Worm (Caenorhabditis elegans) whole organism, L4 larva: ENCODE measurements around the gene far-4.

ENCODE experiments used
- F37D6.2 ChIP-seq: sonication (generic microtip); optimal IDR thresholded peaks from 2 replicates; lab custom pipeline; 2016; ENCODE audit warnings: mild to moderate bottlenecking, missing genetic modification characterization, missing compliant biosample characterization
- F44E2.7 ChIP-seq: fragments of 200-800 bp; sonication (Bioruptor generic); IDR thresholded peaks from 2 replicates; pipeline ENCODE4 v2.1.2; 2022; ENCODE audit warnings: missing genetic modification characterization, missing compliant biosample characterization
- R02D3.7 ChIP-seq: fragments of 150-350 bp; sonication (generic microtip); optimal IDR thresholded peaks from 3 replicates; lab custom pipeline; 2014; ENCODE audit warnings: missing biosample characterization, missing genetic modification characterization
- T20F7.1 ChIP-seq: fragments of 200-800 bp; sonication (Bioruptor generic); optimal IDR thresholded peaks from 2 replicates; lab custom pipeline; 2018; ENCODE audit warnings: mild to moderate bottlenecking, missing genetic modification characterization, missing compliant biosample characterization
- Y105C5A.15 ChIP-seq: fragments of 200-800 bp; sonication (Bioruptor generic); IDR thresholded peaks from 2 replicates; pipeline ENCODE4 v1.3.6; 2022; ENCODE audit warnings: missing genetic modification characterization, missing compliant biosample characterization
- Y48G9A.11 ChIP-seq: fragments of 200-800 bp; sonication (Bioruptor generic); IDR thresholded peaks from 2 replicates; pipeline ENCODE4 v1.3.6; 2022; ENCODE audit warnings: missing genetic modification reagents, missing genetic modification characterization, missing compliant biosample characterization
- Y5F2A.4 ChIP-seq: fragments of 200-800 bp; sonication (Bioruptor generic); optimal IDR thresholded peaks from 2 replicates; lab custom pipeline; 2018; ENCODE audit warnings: mild to moderate bottlenecking, missing genetic modification characterization, missing compliant biosample characterization
- Y75B8A.6 ChIP-seq: fragments of 200-800 bp; sonication (Bioruptor generic); IDR thresholded peaks from 2 replicates; pipeline ENCODE4 v1.3.6; 2022; ENCODE audit warnings: missing genetic modification reagents, missing genetic modification characterization, missing compliant biosample characterization
- aha-1 ChIP-seq: fragments of 150-350 bp; peaks from one replicate; lab custom pipeline; 2014; ENCODE audit warnings: missing biosample characterization, missing genetic modification characterization
- aly-2 ChIP-seq: sonication (generic microtip); optimal IDR thresholded peaks from 2 replicates; lab custom pipeline; 2018; ENCODE audit warnings: missing biosample characterization, missing genetic modification characterization
- ama-1 ChIP-seq: fragments of 150-350 bp; optimal IDR thresholded peaks from 2 replicates; lab custom pipeline; 2014; ENCODE audit warnings: inconsistent platforms, mixed read lengths
- attf-4 ChIP-seq: sonication (generic microtip); optimal IDR thresholded peaks from 3 replicates; lab custom pipeline; 2017; ENCODE audit warnings: missing biosample characterization, missing genetic modification characterization
- ceh-44 ChIP-seq: fragments of 200-800 bp; sonication (Bioruptor generic); IDR thresholded peaks from 2 replicates; pipeline ENCODE4 v1.3.6; 2022; ENCODE audit warnings: missing genetic modification reagents, missing genetic modification characterization, missing compliant biosample characterization
- daf-16 ChIP-seq, 3 experiments: sonication (generic microtip); optimal IDR thresholded peaks; 2 replicates each; lab custom pipeline; 2016 to 2017; ENCODE audit warnings: missing genetic modification characterization in 3 of 3, missing genetic modification reagents in 3 of 3, mild to moderate bottlenecking in 2 of 3, missing compliant biosample characterization in 2 of 3, missing biosample characterization in 1 of 3, moderate library complexity in 1 of 3
- daf-19 ChIP-seq: fragments of 200-800 bp; sonication (Bioruptor generic); conservative IDR thresholded peaks from 2 replicates; pipeline ENCODE4 v1.3.6; 2022; ENCODE audit warnings: missing genetic modification characterization, missing compliant biosample characterization
- daf-8 ChIP-seq: fragments of 200-800 bp; sonication (Bioruptor generic); IDR thresholded peaks from 2 replicates; pipeline ENCODE4 v1.3.6; 2022; ENCODE audit warnings: missing genetic modification characterization, missing compliant biosample characterization
- duxl-1 ChIP-seq: sonication (generic microtip); optimal IDR thresholded peaks from 2 replicates; lab custom pipeline; 2016; ENCODE audit warnings: mild to moderate bottlenecking, missing genetic modification characterization, moderate library complexity, missing compliant biosample characterization; ENCODE audit not compliant: poor library complexity
- dve-1 ChIP-seq: sonication (generic microtip); optimal IDR thresholded peaks from 2 replicates; lab custom pipeline; 2017; ENCODE audit warnings: antibody characterized with exemption, mild to moderate bottlenecking, missing genetic modification characterization, missing compliant biosample characterization; ENCODE audit not compliant: insufficient read depth
- egl-27 ChIP-seq: sonication (generic microtip); optimal IDR thresholded peaks from 3 replicates; lab custom pipeline; 2017; ENCODE audit warnings: missing biosample characterization, missing genetic modification reagents, missing genetic modification characterization
- hif-1 ChIP-seq, 2 experiments: sonication (generic microtip); optimal IDR thresholded peaks; 2 replicates each; lab custom pipeline; 2016 to 2017; ENCODE audit warnings: missing compliant biosample characterization in 2 of 2, missing genetic modification characterization in 2 of 2, missing genetic modification reagents in 2 of 2, missing genotype in 2 of 2, mild to moderate bottlenecking in 1 of 2
- hlh-30 ChIP-seq: sonication (generic microtip); optimal IDR thresholded peaks from 2 replicates; lab custom pipeline; 2017; ENCODE audit warnings: antibody characterized with exemption, mild to moderate bottlenecking, missing genetic modification characterization, missing compliant biosample characterization; ENCODE audit not compliant: insufficient read depth
- hmg-1.1 ChIP-seq: fragments of 200-800 bp; sonication (Bioruptor generic); IDR thresholded peaks from 2 replicates; pipeline ENCODE4 v1.3.6; 2022; ENCODE audit warnings: missing genetic modification reagents, missing genetic modification characterization, missing compliant biosample characterization
- jun-1 ChIP-seq: fragments of 150-350 bp; optimal IDR thresholded peaks from 2 replicates; lab custom pipeline; 2014; ENCODE audit warnings: missing biosample characterization, missing genetic modification reagents, missing genetic modification characterization
- lin-13 ChIP-seq: fragments of 150-350 bp; optimal IDR thresholded peaks from 2 replicates; lab custom pipeline; 2014; ENCODE audit warnings: missing biosample characterization, missing genetic modification reagents, missing genetic modification characterization
- lir-3 ChIP-seq: sonication (generic microtip); optimal IDR thresholded peaks from 2 replicates; lab custom pipeline; 2016; ENCODE audit warnings: mild to moderate bottlenecking, missing genetic modification characterization, missing compliant biosample characterization
- madf-9 ChIP-seq: fragments of 200-800 bp; sonication (Bioruptor generic); conservative IDR thresholded peaks from 2 replicates; pipeline ENCODE4 v1.3.6; 2022; ENCODE audit warnings: missing genetic modification reagents, missing genetic modification characterization, missing compliant biosample characterization
- mdt-29 ChIP-seq: fragments of 200-800 bp; sonication (Bioruptor generic); IDR thresholded peaks from 2 replicates; pipeline ENCODE4 v1.3.6; 2022; ENCODE audit warnings: missing genetic modification reagents, missing genetic modification characterization, missing compliant biosample characterization
- mep-1 ChIP-seq: fragments of 150-350 bp; sonication (generic microtip); optimal IDR thresholded peaks from 3 replicates; lab custom pipeline; 2014; ENCODE audit warnings: missing biosample characterization, missing genetic modification characterization
- mes-2 ChIP-seq: sonication (generic microtip); optimal IDR thresholded peaks from 2 replicates; lab custom pipeline; 2016; ENCODE audit warnings: missing genotype, mild to moderate bottlenecking, missing genetic modification characterization, missing compliant biosample characterization; ENCODE audit not compliant: poor library complexity, severe bottlenecking
- nhr-10 ChIP-seq: fragments of 150-350 bp; optimal IDR thresholded peaks from 2 replicates; lab custom pipeline; 2014; ENCODE audit warnings: missing biosample characterization, missing genetic modification characterization
- nhr-102 ChIP-seq: sonication (generic microtip); optimal IDR thresholded peaks from 2 replicates; lab custom pipeline; 2016; ENCODE audit warnings: mild to moderate bottlenecking, missing genetic modification characterization, moderate library complexity, missing compliant biosample characterization
- nhr-111 ChIP-seq: fragments of 200-800 bp; sonication (Bioruptor generic); optimal IDR thresholded peaks from 2 replicates; lab custom pipeline; 2018; ENCODE audit warnings: mild to moderate bottlenecking, missing genetic modification characterization, missing compliant biosample characterization
- nhr-25 ChIP-seq: sonication (generic microtip); optimal IDR thresholded peaks from 2 replicates; lab custom pipeline; 2017; ENCODE audit warnings: missing genetic modification characterization, mild to moderate bottlenecking, missing compliant biosample characterization, antibody characterized with exemption, moderate library complexity, borderline replicate concordance; ENCODE audit not compliant: insufficient read depth
- nhr-41 ChIP-seq: fragments of 200-800 bp; sonication (Bioruptor generic); IDR thresholded peaks from 2 replicates; pipeline ENCODE4 v1.3.6; 2022; ENCODE audit warnings: missing genetic modification reagents, missing genetic modification characterization, missing compliant biosample characterization
- nhr-48 ChIP-seq: sonication (generic microtip); optimal IDR thresholded peaks from 2 replicates; lab custom pipeline; 2016; ENCODE audit warnings: mild to moderate bottlenecking, missing genetic modification characterization, missing compliant biosample characterization
- pha-4 ChIP-seq, 2 experiments: fragments of 150-350 bp in 1 of 2; fragments of 200-800 bp in 1 of 2; sonication (Bioruptor generic) in 1 of 2; IDR thresholded peaks in 1 of 2; optimal IDR thresholded peaks in 1 of 2; 2 replicates each; pipeline versions ENCODE4 v1.3.6 to Lab custom; 2014 to 2022; ENCODE audit warnings: missing genetic modification characterization in 2 of 2, missing genetic modification reagents in 2 of 2, missing biosample characterization in 1 of 2, missing compliant biosample characterization in 1 of 2
- php-3 ChIP-seq: fragments of 200-800 bp; sonication (Bioruptor generic); IDR thresholded peaks from 2 replicates; pipeline ENCODE4 v1.3.6; 2022; ENCODE audit warnings: missing genetic modification reagents, missing genetic modification characterization, missing compliant biosample characterization
- pqm-1 ChIP-seq: sonication (generic microtip); optimal IDR thresholded peaks from 2 replicates; lab custom pipeline; 2017; ENCODE audit warnings: missing biosample characterization, missing genetic modification characterization
- rbr-2 ChIP-seq: sonication (generic microtip); optimal IDR thresholded peaks from 2 replicates; lab custom pipeline; 2016; ENCODE audit warnings: missing genotype, missing genetic modification characterization, missing compliant biosample characterization
- saeg-2 ChIP-seq: fragments of 200-800 bp; sonication (Bioruptor generic); IDR thresholded peaks from 2 replicates; pipeline ENCODE4 v1.3.6; 2022; ENCODE audit warnings: missing genetic modification reagents, missing genetic modification characterization, missing compliant biosample characterization
- skn-1 ChIP-seq: fragments of 150-350 bp; optimal IDR thresholded peaks from 2 replicates; lab custom pipeline; 2014; ENCODE audit warnings: missing biosample characterization, missing genetic modification characterization
- spr-1 ChIP-seq: sonication (generic microtip); optimal IDR thresholded peaks from 2 replicates; lab custom pipeline; 2016; ENCODE audit warnings: mild to moderate bottlenecking, missing genetic modification characterization, missing compliant biosample characterization
- spr-3 ChIP-seq: fragments of 200-800 bp; sonication (Bioruptor generic); optimal IDR thresholded peaks from 2 replicates; lab custom pipeline; 2018; ENCODE audit warnings: mild to moderate bottlenecking, missing genetic modification characterization, missing compliant biosample characterization
- tag-97 ChIP-seq: fragments of 200-800 bp; sonication (Bioruptor generic); IDR thresholded peaks from 2 replicates; pipeline ENCODE4 v1.3.6; 2022; ENCODE audit warnings: missing genetic modification characterization, missing compliant biosample characterization
- unc-130 ChIP-seq: sonication (generic microtip); optimal IDR thresholded peaks from 2 replicates; lab custom pipeline; 2016; ENCODE audit warnings: missing genetic modification reagents, missing genetic modification characterization, missing compliant biosample characterization
- unc-62 ChIP-seq, 3 experiments: fragments of 150-350 bp in 1 of 3; sonication (generic microtip); optimal IDR thresholded peaks in 2 of 3; peaks in 1 of 3; 1 replicate in 1 of 3; 2 replicates in 2 of 3; lab custom pipeline; 2014 to 2017; ENCODE audit warnings: missing biosample characterization in 3 of 3, missing genetic modification characterization in 3 of 3, missing genetic modification reagents in 3 of 3, missing genotype in 1 of 3
- zag-1 ChIP-seq: fragments of 150-350 bp; optimal IDR thresholded peaks from 2 replicates; lab custom pipeline; 2014; ENCODE audit warnings: missing biosample characterization, missing genetic modification characterization
- ztf-11 ChIP-seq: fragments of 150-350 bp; optimal IDR thresholded peaks from 2 replicates; lab custom pipeline; 2014; ENCODE audit warnings: missing biosample characterization, missing genetic modification characterization

far-4 gene

DNA sequence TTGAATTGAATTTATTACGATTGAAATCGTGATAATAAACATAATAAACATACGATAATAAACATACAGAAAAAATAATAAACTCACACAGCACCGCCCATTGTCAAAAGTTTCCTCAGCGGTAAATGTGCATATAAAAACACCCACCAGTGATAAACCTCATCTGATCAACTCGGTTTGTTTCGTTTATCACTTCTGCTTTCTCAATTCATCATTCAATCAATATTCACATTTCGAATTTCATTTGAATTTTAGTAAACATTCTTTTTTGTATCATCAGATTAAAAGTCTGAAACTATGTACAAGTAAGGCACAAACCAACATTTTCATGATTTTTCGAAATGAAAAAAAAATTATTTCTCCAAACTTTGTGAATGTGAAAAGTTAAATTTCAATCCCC is 13.7 kb upstream of the far-4 start, which contains the start of gene try-10:
Gene try-10, minus strand, starts transcription at position 101 of the 400 bp plus-strand sequence.
- TF ChIP-seq unc-62 (GFP tag; optimal IDR thresholded peaks at IDR 0.05 in 1 of 2; lab: Kevin White, UChicago) (no peak), unc-62 (tag; optimal IDR thresholded peaks at IDR 0.05; lab: Kevin White, UChicago) (no peak), hlh-30 (tag; lab: Kevin White, UChicago) (no peak), R02D3.7 (no peak), F37D6.2 (no peak), lin-13 (no peak), saeg-2 (GFP tag; lab: Robert Waterston, UW) (no peak), nhr-41 (GFP tag; lab: Robert Waterston, UW) (no peak), nhr-102 (tag; lab: Kevin White, UChicago) (no peak), mes-2 (tag; lab: Kevin White, UChicago) (no peak)

- TF ChIP-seq nhr-102 (tag; lab: Kevin White, UChicago) (peak; percentile 80), unc-130 (GFP tag; lab: Kevin White, UChicago) (no peak), zag-1 (tag; lab: Kevin White, UChicago) (no peak), hmg-1.1 (GFP tag; lab: Robert Waterston, UW) (no peak), Y75B8A.6 (GFP tag; lab: Robert Waterston, UW) (no peak), mep-1 (tag; lab: Kevin White, UChicago) (no peak), Y5F2A.4 (GFP tag; lab: Kevin White, UChicago) (no peak), lir-3 (tag; lab: Kevin White, UChicago) (no peak), duxl-1 (tag; lab: Kevin White, UChicago) (no peak), aly-2 (tag; lab: Kevin White, UChicago) (no peak), aha-1 (tag; lab: Kevin White, UChicago) (no peak), pqm-1 (tag; lab: Kevin White, UChicago) (peak; percentile 5), nhr-10 (no peak), ztf-11 (tag; lab: Kevin White, UChicago) (no peak), madf-9 (GFP tag; lab: Robert Waterston, UW) (no peak), tag-97 (GFP tag; lab: Robert Waterston, UW) (no peak), egl-27 (tag; lab: Kevin White, UChicago) (no peak), ceh-44 (GFP tag; lab: Robert Waterston, UW) (no peak), nhr-48 (peak; percentile 69), pha-4 (GFP tag; IDR thresholded peaks at IDR 0.05; lab: Robert Waterston, UW) (no peak), pha-4 (tag; optimal IDR thresholded peaks at IDR 0.05; lab: Kevin White, UChicago) (no peak), Y105C5A.15 (GFP tag; lab: Robert Waterston, UW) (no peak), T20F7.1 (GFP tag; lab: Kevin White, UChicago) (peak; percentile 52), nhr-25 (no peak), mdt-29 (GFP tag; lab: Robert Waterston, UW) (no peak), spr-3 (no peak), rbr-2 (no peak), dve-1 (tag; lab: Kevin White, UChicago) (peak; percentile 88), unc-62 (GFP tag; optimal IDR thresholded peaks at IDR 0.05 in 1 of 2; lab: Kevin White, UChicago) (peak in 1 of 2 experiments; percentile 83), unc-62 (tag; optimal IDR thresholded peaks at IDR 0.05; lab: Kevin White, UChicago) (no peak), spr-1 (tag; lab: Kevin White, UChicago) (no peak), daf-19 (GFP tag; lab: Robert Waterston, UW) (no peak), attf-4 (no peak), ama-1 (lab: Kevin White, UChicago) (no peak), skn-1 (tag; lab: Kevin White, UChicago) (no peak), hif-1 (tag; optimal IDR thresholded peaks at IDR 0.05; lab: Kevin White, UChicago) (no peak), daf-8 (GFP tag; lab: Robert Waterston, UW) (no peak), Y48G9A.11 (GFP tag; lab: Robert Waterston, UW) (no peak), nhr-111 (GFP tag; lab: Kevin White, UChicago) (no peak), daf-16 (GFP tag; optimal IDR thresholded peaks at IDR 0.05; lab: Kevin White, UChicago) (peak in 1 of 2 experiments; percentile 53), daf-16 (tag; optimal IDR thresholded peaks at IDR 0.05; lab: Kevin White, UChicago) (peak; percentile 89), F44E2.7 (GFP tag; lab: Robert Waterston, UW) (no peak), jun-1 (tag; lab: Kevin White, UChicago) (no peak), php-3 (GFP tag; lab: Robert Waterston, UW) (peak; percentile 66; the same call in 1 of the 2 replicates)
These were observed 12.4 kb upstream of the far-4 start for ce11 chrV:13011904-13012303.
